Worm (Caenorhabditis elegans) whole organism, mixed stage, embryonic: ENCODE measurements around the gene R74.2.

Source experiments
- M03D4.4 ChIP-seq: sonication (generic microtip); optimal IDR thresholded peaks from 2 replicates; lab custom pipeline; 2017; ENCODE audit warnings: mild to moderate bottlenecking, missing genetic modification characterization, missing compliant biosample characterization
- bed-3 ChIP-seq: fragments of 200-800 bp; sonication (Bioruptor generic); optimal IDR thresholded peaks from 3 replicates; lab custom pipeline; 2018; ENCODE audit warnings: mild to moderate bottlenecking, missing genetic modification characterization, moderate library complexity, missing compliant biosample characterization
- blmp-1 ChIP-seq: fragments of 150-350 bp; optimal IDR thresholded peaks from 2 replicates; lab custom pipeline; 2014; ENCODE audit warnings: missing biosample characterization, missing genetic modification characterization
- ceh-43 ChIP-seq: fragments of 200-800 bp; sonication (Bioruptor generic); optimal IDR thresholded peaks from 2 replicates; lab custom pipeline; 2018; ENCODE audit warnings: mild to moderate bottlenecking, missing genetic modification characterization, moderate library complexity, missing compliant biosample characterization
- ces-1 ChIP-seq: fragments of 150-350 bp; optimal IDR thresholded peaks from 2 replicates; lab custom pipeline; 2014; ENCODE audit warnings: missing biosample characterization, missing genetic modification reagents, missing genetic modification characterization
- drap-1 ChIP-seq: fragments of 200-800 bp; sonication (Bioruptor generic); optimal IDR thresholded peaks from 3 replicates; lab custom pipeline; 2018; ENCODE audit warnings: mild to moderate bottlenecking, missing genetic modification characterization, missing compliant biosample characterization
- elt-1 ChIP-seq: sonication (generic microtip); optimal IDR thresholded peaks from 2 replicates; lab custom pipeline; 2017; ENCODE audit warnings: missing genetic modification characterization, mild to moderate bottlenecking, missing compliant biosample characterization, antibody characterized with exemption, moderate library complexity, borderline replicate concordance; ENCODE audit not compliant: insufficient read depth
- elt-3 ChIP-seq: fragments of 150-350 bp; optimal IDR thresholded peaks from 2 replicates; lab custom pipeline; 2014; ENCODE audit warnings: missing biosample characterization, missing genetic modification characterization
- flh-1 ChIP-seq: fragments of 200-800 bp; sonication (Bioruptor generic); optimal IDR thresholded peaks from 2 replicates; lab custom pipeline; 2018; ENCODE audit warnings: mild to moderate bottlenecking, missing genetic modification characterization, moderate library complexity, missing compliant biosample characterization
- ham-2 ChIP-seq: fragments of 200-800 bp; sonication (Bioruptor generic); optimal IDR thresholded peaks from 2 replicates; lab custom pipeline; 2018; ENCODE audit warnings: mild to moderate bottlenecking, missing genetic modification characterization, missing compliant biosample characterization
- hlh-1 ChIP-seq: fragments of 150-350 bp; optimal IDR thresholded peaks from 2 replicates; lab custom pipeline; 2014; ENCODE audit warnings: missing biosample characterization, missing genetic modification reagents, missing genetic modification characterization
- lin-13 ChIP-seq: fragments of 150-350 bp; optimal IDR thresholded peaks from 2 replicates; lab custom pipeline; 2014; ENCODE audit warnings: missing biosample characterization, missing genetic modification characterization
- lin-32 ChIP-seq: fragments of 200-800 bp; sonication (Bioruptor generic); optimal IDR thresholded peaks from 2 replicates; lab custom pipeline; 2018; ENCODE audit warnings: mild to moderate bottlenecking, missing genetic modification characterization, missing compliant biosample characterization
- lsy-2 ChIP-seq: fragments of 150-350 bp; optimal IDR thresholded peaks from 2 replicates; lab custom pipeline; 2014; ENCODE audit warnings: missing biosample characterization, missing genetic modification characterization
- mab-5 ChIP-seq: fragments of 150-350 bp; optimal IDR thresholded peaks from 2 replicates; lab custom pipeline; 2014; ENCODE audit warnings: missing biosample characterization, missing genetic modification characterization
- mep-1 ChIP-seq: fragments of 150-350 bp; optimal IDR thresholded peaks from 2 replicates; lab custom pipeline; 2017; ENCODE audit warnings: missing biosample characterization, missing genetic modification reagents, missing genetic modification characterization, inconsistent platforms
- mls-2 ChIP-seq: sonication (generic microtip); optimal IDR thresholded peaks from 2 replicates; lab custom pipeline; 2016; ENCODE audit warnings: mild to moderate bottlenecking, missing genetic modification characterization, moderate library complexity, missing compliant biosample characterization
- nhr-2 ChIP-seq: fragments of 150-350 bp; optimal IDR thresholded peaks from 2 replicates; lab custom pipeline; 2014; ENCODE audit warnings: missing biosample characterization, missing genetic modification characterization
- nhr-237 ChIP-seq: fragments of 150-350 bp; optimal IDR thresholded peaks from 2 replicates; lab custom pipeline; 2014; ENCODE audit warnings: missing biosample characterization, missing genetic modification characterization
- nhr-28 ChIP-seq: fragments of 150-350 bp; optimal IDR thresholded peaks from 2 replicates; lab custom pipeline; 2014; ENCODE audit warnings: missing biosample characterization, missing genetic modification characterization
- pha-4 ChIP-seq: fragments of 150-350 bp; optimal IDR thresholded peaks from 2 replicates; lab custom pipeline; 2018; ENCODE audit warnings: missing biosample characterization, missing genetic modification reagents, missing genetic modification characterization
- sem-2 ChIP-seq: fragments of 200-800 bp; sonication (Bioruptor generic); optimal IDR thresholded peaks from 2 replicates; lab custom pipeline; 2018; ENCODE audit warnings: mild to moderate bottlenecking, missing genetic modification characterization, missing compliant biosample characterization
- snpc-4 ChIP-seq: fragments of 150-350 bp; optimal IDR thresholded peaks from 2 replicates; lab custom pipeline; 2014; ENCODE audit warnings: missing biosample characterization, missing genetic modification characterization
- sptf-1 ChIP-seq: sonication (generic microtip); optimal IDR thresholded peaks from 2 replicates; lab custom pipeline; 2017; ENCODE audit warnings: mild to moderate bottlenecking, missing genetic modification characterization, moderate library complexity, missing compliant biosample characterization
- tbx-8 ChIP-seq: fragments of 200-800 bp; sonication (Bioruptor generic); optimal IDR thresholded peaks from 2 replicates; lab custom pipeline; 2018; ENCODE audit warnings: mild to moderate bottlenecking, missing genetic modification characterization, moderate library complexity, missing compliant biosample characterization
- unc-120 ChIP-seq: sonication (generic microtip); optimal IDR thresholded peaks from 2 replicates; lab custom pipeline; 2017; ENCODE audit warnings: missing genetic modification characterization, missing compliant biosample characterization; ENCODE audit not compliant: poor library complexity, severe bottlenecking
- unc-39 ChIP-seq: fragments of 150-350 bp; optimal IDR thresholded peaks from 2 replicates; lab custom pipeline; 2014; ENCODE audit warnings: missing biosample characterization, missing genetic modification characterization
- unc-62 ChIP-seq: fragments of 150-350 bp; optimal IDR thresholded peaks from 2 replicates; lab custom pipeline; 2014; ENCODE audit warnings: missing biosample characterization, missing genetic modification reagents, missing genetic modification characterization
- zip-8 ChIP-seq: fragments of 150-350 bp; optimal IDR thresholded peaks from 2 replicates; lab custom pipeline; 2014; ENCODE audit warnings: missing biosample characterization, missing genetic modification characterization

The R74.2 gene

ce11 chrIII:4172210-4172609 lies 15.8 kb upstream of the R74.2 start:
- no peak for TF ChIP-seq pha-4 (tag; lab: Kevin White, UChicago)
- no peak for TF ChIP-seq ham-2
- no peak for TF ChIP-seq bed-3 (GFP tag; lab: Kevin White, UChicago)
- no peak for TF ChIP-seq mls-2
- no peak for TF ChIP-seq mep-1 (tag; lab: Kevin White, UChicago)
- no peak for TF ChIP-seq elt-1 (tag; lab: Kevin White, UChicago)
- TF ChIP-seq ceh-43 (GFP tag; lab: Kevin White, UChicago): no peak
- no peak for TF ChIP-seq unc-120 (tag; lab: Kevin White, UChicago)
- no peak for TF ChIP-seq flh-1 (GFP tag; lab: Kevin White, UChicago)
- TF ChIP-seq nhr-2 (tag; lab: Kevin White, UChicago): no peak

ce11 chrIII:4175489-4175888 lies 12.5 kb upstream of the R74.2 start:
- TF ChIP-seq blmp-1 (tag; lab: Kevin White, UChicago) (no peak), bed-3 (GFP tag; lab: Kevin White, UChicago) (no peak), snpc-4 (tag; lab: Kevin White, UChicago) (no peak), unc-39 (tag; lab: Kevin White, UChicago) (no peak), nhr-2 (tag; lab: Kevin White, UChicago) (no peak), nhr-237 (no peak), lin-13 (tag; lab: Kevin White, UChicago) (no peak), ham-2 (no peak), tbx-8 (GFP tag; lab: Kevin White, UChicago) (no peak), lin-32 (no peak), flh-1 (GFP tag; lab: Kevin White, UChicago) (no peak)

- TF ChIP-seq hlh-1 (tag; lab: Kevin White, UChicago) (no peak), ham-2 (no peak), ces-1 (no peak), mls-2 (no peak), nhr-28 (tag; lab: Kevin White, UChicago) (no peak), M03D4.4 (no peak), unc-62 (GFP tag; lab: Kevin White, UChicago) (no peak), unc-39 (tag; lab: Kevin White, UChicago) (no peak), lin-13 (tag; lab: Kevin White, UChicago) (no peak), pha-4 (tag; lab: Kevin White, UChicago) (no peak), blmp-1 (tag; lab: Kevin White, UChicago) (no peak), lin-32 (no peak), unc-120 (tag; lab: Kevin White, UChicago) (no peak), nhr-237 (no peak), lsy-2 (tag; lab: Kevin White, UChicago) (no peak), drap-1 (GFP tag; lab: Kevin White, UChicago) (no peak)
Measured at ce11 chrIII:4176109-4176596, 11.8 kb upstream of the R74.2 start, which contains the start of the genes hrde-1 and C16C10.13. Gene hrde-1, minus strand, starts transcription at chrIII:4176159. Gene C16C10.13, plus strand, starts transcription at chrIII:4176440.

- TF ChIP-seq ceh-43 (GFP tag; lab: Kevin White, UChicago) (no peak), elt-1 (tag; lab: Kevin White, UChicago) (no peak), ces-1 (no peak), nhr-2 (tag; lab: Kevin White, UChicago) (no peak), mep-1 (tag; lab: Kevin White, UChicago) (no peak), flh-1 (GFP tag; lab: Kevin White, UChicago) (no peak), lsy-2 (tag; lab: Kevin White, UChicago) (no peak), unc-62 (GFP tag; lab: Kevin White, UChicago) (no peak), drap-1 (GFP tag; lab: Kevin White, UChicago) (no peak), hlh-1 (tag; lab: Kevin White, UChicago) (no peak), lin-32 (no peak), sptf-1 (no peak), M03D4.4 (no peak), nhr-28 (tag; lab: Kevin White, UChicago) (no peak), sem-2 (GFP tag; lab: Kevin White, UChicago) (no peak), unc-39 (tag; lab: Kevin White, UChicago) (no peak), mab-5 (tag; lab: Kevin White, UChicago) (no peak)
Measured at ce11 chrIII:4178564-4178963, 9.4 kb upstream of the R74.2 start, which contains the start of gene C16C10.2. Gene C16C10.2, minus strand, starts transcription at chrIII:4178664.

- TF ChIP-seq ceh-43 (GFP tag; lab: Kevin White, UChicago) (no peak), elt-3 (tag; lab: Kevin White, UChicago) (no peak), bed-3 (GFP tag; lab: Kevin White, UChicago) (no peak), mls-2 (no peak), lin-32 (no peak), lsy-2 (tag; lab: Kevin White, UChicago) (no peak), tbx-8 (GFP tag; lab: Kevin White, UChicago) (no peak), unc-39 (tag; lab: Kevin White, UChicago) (no peak), ces-1 (no peak), zip-8 (tag; lab: Kevin White, UChicago) (no peak), M03D4.4 (no peak), ham-2 (no peak)
Measured at ce11 chrIII:4181338-4181737, 6.6 kb upstream of the R74.2 start, which contains the start of gene C16C10.1. Gene C16C10.1, minus strand, starts transcription at chrIII:4181438.
